Worm (Caenorhabditis elegans): ENCODE measurements around the gene F14H3.14.

Gene F14H3.14

DNA sequence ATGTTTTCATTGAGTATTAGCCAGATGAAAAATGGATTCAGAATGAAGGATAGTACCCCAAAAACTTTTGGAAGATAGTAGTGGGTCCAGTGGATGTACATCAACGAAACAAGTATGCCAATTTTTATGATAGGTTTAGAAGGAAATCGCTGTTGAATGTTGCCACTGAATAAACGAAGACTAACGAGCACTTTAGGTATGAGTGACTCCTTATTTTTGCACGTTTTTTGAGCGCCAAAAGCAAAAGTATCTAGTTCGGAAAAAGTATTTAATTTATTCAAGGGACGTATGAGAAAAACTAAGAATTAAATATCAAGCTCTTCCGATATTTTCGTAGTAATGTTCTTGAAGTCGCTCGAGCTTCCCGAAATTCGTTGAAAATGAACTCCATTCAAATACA is 11.2 kb upstream of the F14H3.14 start, which contains the start of gene srj-10:
srj-10 (minus strand) TSS at position 101 of the 400 bp plus-strand sequence.
- TF ChIP-seq dsc-1 (tag; optimal IDR thresholded peaks at IDR 0.05) (no peak), lin-13 (GFP tag; optimal IDR thresholded peaks at IDR 0.05) (no peak), efl-3 (GFP tag; optimal IDR thresholded peaks at IDR 0.05) (no peak), lin-39 (tag; optimal IDR thresholded peaks at IDR 0.05) (no peak), lin-35 (GFP tag; optimal IDR thresholded peaks at IDR 0.05) (no peak), ceh-63 (GFP tag; optimal IDR thresholded peaks at IDR 0.05) (no peak), alr-1 (tag; optimal IDR thresholded peaks at IDR 0.05; ENCODE audit: borderline replicate concordance) (no peak), unc-62 (GFP tag; optimal IDR thresholded peaks at IDR 0.05) (no peak), nhr-237 (tag; optimal IDR thresholded peaks at IDR 0.05) (no peak), hlh-4 (tag; optimal IDR thresholded peaks at IDR 0.05) (no peak), mdl-1 (tag; optimal IDR thresholded peaks at IDR 0.05) (no peak), dpl-1 (GFP tag; optimal IDR thresholded peaks at IDR 0.05) (no peak), nhr-28 (tag; optimal IDR thresholded peaks at IDR 0.05) (no peak), isw-1 (GFP tag; IDR thresholded peaks at IDR 0.05) (no peak), fkh-8 (tag; optimal IDR thresholded peaks at IDR 0.05) (no peak), sox-4 (tag; optimal IDR thresholded peaks at IDR 0.05) (no peak), ama-1 (optimal IDR thresholded peaks at IDR 0.05) (no peak), aly-2 (tag; optimal IDR thresholded peaks at IDR 0.05) (no peak), ceh-90 (tag; optimal IDR thresholded peaks at IDR 0.05) (no peak)

DNA sequence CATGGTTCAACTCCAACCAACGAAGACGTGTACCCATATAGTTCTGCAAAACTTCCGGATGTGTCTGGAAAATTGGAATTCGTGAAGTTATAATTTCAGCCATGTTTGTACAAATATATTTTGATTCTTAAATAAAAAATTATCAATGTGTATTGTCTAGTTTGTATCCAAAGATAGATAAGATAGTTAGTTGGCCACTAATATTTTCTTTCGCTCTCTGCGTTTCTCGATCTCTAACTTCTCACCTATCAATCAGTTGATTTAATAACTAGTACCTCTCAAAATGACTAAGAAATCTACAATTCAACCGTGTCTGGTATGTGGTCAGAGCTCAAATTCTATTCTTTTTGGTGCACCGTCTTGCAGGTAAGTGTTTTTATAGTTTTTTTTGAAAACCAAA is 8.5 kb upstream of the F14H3.14 start, which contains the start of gene nhr-176:
nhr-176 (plus strand) TSS at position 159 of the 400 bp plus-strand sequence.
- TF ChIP-seq efl-1 (optimal IDR thresholded peaks at IDR 0.05) (no peak), efl-1 (GFP tag; optimal IDR thresholded peaks at IDR 0.05 in 1 of 2) (peak in 1 of 2 experiments; percentile 34), nhr-90 (tag; optimal IDR thresholded peaks at IDR 0.05; ENCODE audit: poor library complexity) (no peak), ceh-82 (tag; optimal IDR thresholded peaks at IDR 0.05) (no peak), fkh-10 (GFP tag; optimal IDR thresholded peaks at IDR 0.05) (no peak), F16B12.6 (tag; optimal IDR thresholded peaks at IDR 0.05) (no peak), snpc-4 (tag; optimal IDR thresholded peaks at IDR 0.05) (no peak), zip-4 (GFP tag; optimal IDR thresholded peaks at IDR 0.05) (no peak), mab-9 (GFP tag; IDR thresholded peaks at IDR 0.05) (no peak), unc-98 (GFP tag; IDR thresholded peaks at IDR 0.05) (no peak), mep-1 (tag; optimal IDR thresholded peaks at IDR 0.05) (no peak), Y116A8C.19 (tag; optimal IDR thresholded peaks at IDR 0.05; ENCODE audit: borderline replicate concordance) (no peak), dpl-1 (GFP tag; optimal IDR thresholded peaks at IDR 0.05) (no peak), ama-1 (optimal IDR thresholded peaks at IDR 0.05) (no peak), ets-5 (GFP tag; IDR thresholded peaks at IDR 0.05) (no peak), isw-1 (GFP tag; IDR thresholded peaks at IDR 0.05) (no peak), elt-2 (tag; optimal IDR thresholded peaks at IDR 0.05) (peak; percentile 36)

DNA sequence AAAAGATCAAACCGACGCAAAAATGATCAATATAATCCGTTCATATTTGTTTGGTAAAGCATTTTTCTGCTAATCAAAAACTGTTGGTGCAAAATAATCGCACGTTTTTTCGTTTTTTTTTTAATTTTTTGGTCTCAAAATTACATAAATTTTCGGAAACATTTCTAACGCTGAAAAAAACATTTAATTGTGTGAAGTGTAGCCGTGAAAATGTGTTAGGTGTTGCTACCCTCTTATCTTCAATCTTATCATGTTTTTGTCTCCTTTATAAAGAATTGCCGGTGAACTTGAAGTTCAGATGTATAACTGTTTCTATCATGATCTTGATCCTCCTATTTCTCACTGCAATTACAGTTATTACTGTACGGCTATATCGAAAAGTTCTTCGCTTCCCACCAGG is 6.2 kb upstream of the F14H3.14 start, which contains the start of gene cyp-35D1:
cyp-35D1 (plus strand) TSS at position 301 of the 400 bp plus-strand sequence.
- no peak for TF ChIP-seq efl-3 (GFP tag; optimal IDR thresholded peaks at IDR 0.05)
- no peak for TF ChIP-seq aly-2 (tag; optimal IDR thresholded peaks at IDR 0.05)
- no peak for TF ChIP-seq hlh-4 (tag; optimal IDR thresholded peaks at IDR 0.05)
- TF ChIP-seq nhr-85 (tag): no peak
- no peak for TF ChIP-seq lin-15B (tag; optimal IDR thresholded peaks at IDR 0.05)
- no peak for TF ChIP-seq hlh-17 (GFP tag; optimal IDR thresholded peaks at IDR 0.05; ENCODE audit: borderline replicate concordance)
- TF ChIP-seq skn-1 (tag; optimal IDR thresholded peaks at IDR 0.05): no peak
- TF ChIP-seq ceh-8 (GFP tag; optimal IDR thresholded peaks at IDR 0.05): no peak
- TF ChIP-seq mef-2 (tag; optimal IDR thresholded peaks at IDR 0.05): no peak
- no peak for TF ChIP-seq nhr-90 (tag; optimal IDR thresholded peaks at IDR 0.05; ENCODE audit: poor library complexity)
- TF ChIP-seq swsn-7 (tag; optimal IDR thresholded peaks at IDR 0.05): no peak
- no peak for TF ChIP-seq nhr-47 (tag; optimal IDR thresholded peaks at IDR 0.05)
- TF ChIP-seq grh-1 (GFP tag; IDR thresholded peaks at IDR 0.05): no peak
- no peak for TF ChIP-seq lin-13 (GFP tag; optimal IDR thresholded peaks at IDR 0.05)
